Fruit fly (Drosophila melanogaster) whole organism, embryonic: ENCODE data around the gene TwdlE.
A peak's percentile ranks its signal among the peaks of the same experiment; 100 is the strongest.

ENCODE experiments used
- Bgb ChIP-seq: fragments of 200-800 bp; sonication (Bioruptor generic); IDR thresholded peaks from 2 replicates; pipeline ENCODE4 v1.3.6; 2022; ENCODE audit warnings: missing biosample characterization, missing genetic modification characterization; ENCODE audit not compliant: partially characterized antibody
- Blimp-1 ChIP-seq: fragments of 200-800 bp; sonication (Bioruptor generic); optimal IDR thresholded peaks from 3 replicates; lab custom pipeline; 2018; ENCODE audit warnings: missing biosample characterization, missing genetic modification characterization, mild to moderate bottlenecking, moderate library complexity, missing genetic modification reagents
- C15 ChIP-seq: fragments of 200-800 bp; sonication (Bioruptor generic); IDR thresholded peaks from 3 replicates; pipeline ENCODE4 v1.3.6; 2022; ENCODE audit warnings: missing biosample characterization, missing genetic modification characterization
- CG1024 ChIP-seq: fragments of 200-800 bp; sonication (Bioruptor generic); IDR thresholded peaks from 2 replicates; pipeline ENCODE4 v1.3.6; 2022; ENCODE audit warnings: missing biosample characterization, missing genetic modification characterization
- CG10366 ChIP-seq: fragments of 200-800 bp; sonication (Bioruptor generic); IDR thresholded peaks from 2 replicates; pipeline ENCODE4 v1.3.6; 2022; ENCODE audit warnings: missing biosample characterization, missing genetic modification characterization
- CG12236 ChIP-seq: fragments of 200-800 bp; sonication (Bioruptor generic); optimal IDR thresholded peaks from 2 replicates; lab custom pipeline; 2016; ENCODE audit warnings: missing biosample characterization, missing genetic modification characterization
- CG13287 ChIP-seq: fragments of 200-800 bp; sonication (Bioruptor generic); IDR thresholded peaks from 2 replicates; pipeline ENCODE4 v1.3.6; 2022; ENCODE audit warnings: missing biosample characterization, missing genetic modification characterization; ENCODE audit not compliant: partially characterized antibody
- CG13775 ChIP-seq: fragments of 200-800 bp; sonication (Bioruptor generic); optimal IDR thresholded peaks from 3 replicates; lab custom pipeline; 2017; ENCODE audit warnings: missing biosample characterization, mild to moderate bottlenecking, missing genetic modification characterization
- CG1603 ChIP-seq: fragments of 200-800 bp; sonication (Bioruptor generic); optimal IDR thresholded peaks from 2 replicates; lab custom pipeline; 2019; ENCODE audit warnings: missing biosample characterization, mild to moderate bottlenecking, missing genetic modification characterization, moderate library complexity
- CG17802 ChIP-seq: fragments of 200-800 bp; sonication (Bioruptor generic); optimal IDR thresholded peaks from 2 replicates; lab custom pipeline; 2018; ENCODE audit warnings: missing biosample characterization, mild to moderate bottlenecking, missing genetic modification characterization, moderate library complexity
- CG31388 ChIP-seq: fragments of 200-800 bp; sonication (Bioruptor generic); optimal IDR thresholded peaks from 2 replicates; lab custom pipeline; 2016; ENCODE audit warnings: missing biosample characterization, missing genetic modification characterization
- CG31441 ChIP-seq: fragments of 200-800 bp; sonication (Bioruptor generic); IDR thresholded peaks from 2 replicates; pipeline ENCODE4 v1.3.6; 2022; ENCODE audit warnings: missing biosample characterization, missing genetic modification characterization
- CG32767 ChIP-seq: fragments of 200-800 bp; sonication (Bioruptor generic); IDR thresholded peaks from 2 replicates; pipeline ENCODE4 v1.3.6; 2022; ENCODE audit warnings: missing biosample characterization, missing genetic modification characterization
- CG4424 ChIP-seq: fragments of 200-800 bp; sonication (Bioruptor generic); optimal IDR thresholded peaks from 3 replicates; lab custom pipeline; 2016; ENCODE audit warnings: missing biosample characterization, missing genetic modification characterization
- CG6175 ChIP-seq: fragments of 200-800 bp; sonication (Bioruptor generic); IDR thresholded peaks from 3 replicates; pipeline ENCODE4 v1.3.6; 2022; ENCODE audit warnings: missing biosample characterization, missing genetic modification characterization
- CG6654 ChIP-seq: fragments of 200-800 bp; sonication (Bioruptor generic); optimal IDR thresholded peaks from 2 replicates; lab custom pipeline; 2017; ENCODE audit warnings: missing biosample characterization, mild to moderate bottlenecking, missing genetic modification characterization
- CG7839 ChIP-seq: fragments of 200-800 bp; sonication (Bioruptor generic); optimal IDR thresholded peaks from 3 replicates; lab custom pipeline; 2018; ENCODE audit warnings: missing biosample characterization, mild to moderate bottlenecking, missing genetic modification characterization, moderate library complexity
- CG7987 ChIP-seq: fragments of 200-800 bp; sonication (Bioruptor generic); optimal IDR thresholded peaks from 2 replicates; lab custom pipeline; 2018; ENCODE audit warnings: missing biosample characterization, mild to moderate bottlenecking, missing genetic modification characterization, moderate library complexity
- CG8388 ChIP-seq: fragments of 200-800 bp; sonication (Bioruptor generic); optimal IDR thresholded peaks from 2 replicates; lab custom pipeline; 2019; ENCODE audit warnings: missing biosample characterization, mild to moderate bottlenecking, missing genetic modification characterization, moderate library complexity
- CG9797 ChIP-seq: fragments of 200-800 bp; sonication (Bioruptor generic); optimal IDR thresholded peaks from 3 replicates; lab custom pipeline; 2018; ENCODE audit warnings: missing biosample characterization, mild to moderate bottlenecking, missing genetic modification characterization
- E2f2 ChIP-seq: fragments of 200-800 bp; sonication (Bioruptor generic); IDR thresholded peaks from 2 replicates; pipeline ENCODE4 v1.3.6; 2022; ENCODE audit warnings: missing biosample characterization, missing genetic modification characterization
- ERR ChIP-seq: fragments of 200-800 bp; sonication (Bioruptor generic); optimal IDR thresholded peaks from 2 replicates; lab custom pipeline; 2016; ENCODE audit warnings: missing biosample characterization, missing genetic modification characterization
- Elba2 ChIP-seq: fragments of 200-800 bp; sonication (Bioruptor generic); optimal IDR thresholded peaks from 3 replicates; lab custom pipeline; 2016; ENCODE audit warnings: missing biosample characterization, missing genetic modification characterization
- Gsc ChIP-seq: fragments of 200-800 bp; sonication (Bioruptor generic); IDR thresholded peaks from 2 replicates; pipeline ENCODE4 v1.3.6; 2022; ENCODE audit warnings: missing biosample characterization, missing genetic modification characterization
- Gug ChIP-seq: fragments of 200-800 bp; sonication (Bioruptor generic); IDR thresholded peaks from 4 replicates; pipeline ENCODE4 v1.3.6; 2022; ENCODE audit warnings: missing biosample characterization, missing genetic modification characterization
- MBD-R2 ChIP-seq: fragments of 200-800 bp; sonication (Bioruptor generic); IDR thresholded peaks from 2 replicates; pipeline ENCODE4 v1.3.6; 2022; ENCODE audit warnings: missing biosample characterization, missing genetic modification characterization
- Med ChIP-seq: fragments of 200-800 bp; sonication (Bioruptor generic); peaks from one replicate; lab custom pipeline; 2016; ENCODE audit warnings: missing biosample characterization, missing genetic modification characterization, mild to moderate bottlenecking, inconsistent platforms, moderate library complexity
- Mes4 ChIP-seq: fragments of 200-800 bp; sonication (Bioruptor generic); optimal IDR thresholded peaks from 2 replicates; lab custom pipeline; 2016; ENCODE audit warnings: missing biosample characterization, missing genetic modification characterization
- NC2α ChIP-seq: fragments of 200-800 bp; sonication (Bioruptor generic); optimal IDR thresholded peaks from 2 replicates; lab custom pipeline; 2016; ENCODE audit warnings: missing biosample characterization, missing genetic modification characterization
- NK7.1 ChIP-seq: fragments of 200-800 bp; sonication (Bioruptor generic); optimal IDR thresholded peaks from 3 replicates; lab custom pipeline; 2016; ENCODE audit warnings: missing biosample characterization, missing genetic modification characterization
- Ptx1 ChIP-seq: fragments of 200-800 bp; sonication (Bioruptor generic); IDR thresholded peaks from 2 replicates; pipeline ENCODE4 v1.3.6; 2022; ENCODE audit warnings: missing biosample characterization, missing genetic modification characterization
- Rx ChIP-seq: fragments of 200-800 bp; sonication (Bioruptor generic); IDR thresholded peaks from 2 replicates; pipeline ENCODE4 v1.3.6; 2022; ENCODE audit warnings: missing biosample characterization, missing genetic modification characterization
- Sin3A ChIP-seq: fragments of >200 bp; optimal IDR thresholded peaks from 2 replicates; lab custom pipeline; 2018
- Vsx1 ChIP-seq: fragments of 200-800 bp; sonication (Bioruptor generic); optimal IDR thresholded peaks from 2 replicates; lab custom pipeline; 2017; ENCODE audit warnings: missing biosample characterization, mild to moderate bottlenecking, missing genetic modification characterization, missing genetic modification reagents
- ase ChIP-seq: fragments of 200-800 bp; sonication (Bioruptor generic); IDR thresholded peaks from 3 replicates; pipeline ENCODE4 v1.3.6; 2022; ENCODE audit warnings: missing biosample characterization, missing genetic modification characterization
- bowl ChIP-seq: fragments of 200-800 bp; sonication (Bioruptor generic); IDR thresholded peaks from 2 replicates; pipeline ENCODE4 v1.3.6; 2022; ENCODE audit warnings: missing biosample characterization, missing genetic modification characterization
- dati ChIP-seq: fragments of 200-800 bp; sonication (Bioruptor generic); IDR thresholded peaks from 2 replicates; pipeline ENCODE4 v1.3.6; 2022; ENCODE audit warnings: missing biosample characterization, missing genetic modification characterization
- dm ChIP-seq: fragments of 200-800 bp; sonication (Bioruptor generic); optimal IDR thresholded peaks from 3 replicates; lab custom pipeline; 2016; ENCODE audit warnings: missing biosample characterization, missing genetic modification characterization
- eyg ChIP-seq: fragments of 200-800 bp; sonication (Bioruptor generic); optimal IDR thresholded peaks from 3 replicates; lab custom pipeline; 2016; ENCODE audit warnings: missing biosample characterization, missing genetic modification characterization
- fd96Cb ChIP-seq: fragments of 200-800 bp; sonication (Bioruptor generic); optimal IDR thresholded peaks from 2 replicates; lab custom pipeline; 2018; ENCODE audit warnings: missing biosample characterization, mild to moderate bottlenecking, missing genetic modification characterization, moderate library complexity
- h ChIP-seq: fragments of >200 bp; optimal IDR thresholded peaks from 2 replicates; lab custom pipeline; 2017
- hb ChIP-seq: fragments of 200-800 bp; sonication (Bioruptor generic); IDR thresholded peaks from 3 replicates; pipeline ENCODE4 v1.3.6; 2022; ENCODE audit warnings: missing biosample characterization, missing genetic modification characterization; ENCODE audit not compliant: partially characterized antibody
- hbn ChIP-seq: fragments of 200-800 bp; sonication (Bioruptor generic); IDR thresholded peaks from 2 replicates; pipeline ENCODE4 v1.3.6; 2022; ENCODE audit warnings: missing biosample characterization, missing genetic modification characterization; ENCODE audit not compliant: partially characterized antibody
- insv ChIP-seq, 2 experiments: fragments of 200-800 bp; sonication (Bioruptor generic); optimal IDR thresholded peaks; 3 replicates each; lab custom pipeline; 2016 to 2018; ENCODE audit warnings: missing biosample characterization in 2 of 2, missing genetic modification characterization in 2 of 2
- inv ChIP-seq: fragments of 200-800 bp; sonication (Bioruptor generic); IDR thresholded peaks from 2 replicates; pipeline ENCODE4 v1.3.6; 2022; ENCODE audit warnings: missing biosample characterization, missing genetic modification characterization; ENCODE audit not compliant: partially characterized antibody
- kah ChIP-seq: fragments of 200-800 bp; sonication (Bioruptor generic); optimal IDR thresholded peaks from 2 replicates; lab custom pipeline; 2018; ENCODE audit warnings: missing biosample characterization, mild to moderate bottlenecking, missing genetic modification characterization
- onecut ChIP-seq: fragments of 200-800 bp; sonication (Bioruptor generic); IDR thresholded peaks from 2 replicates; pipeline ENCODE4 v1.3.6; 2022; ENCODE audit warnings: missing biosample characterization, missing genetic modification characterization
- p53 ChIP-seq: fragments of 200-800 bp; sonication (Bioruptor generic); optimal IDR thresholded peaks from 2 replicates; lab custom pipeline; 2016; ENCODE audit warnings: missing biosample characterization, missing genetic modification characterization
- prd ChIP-seq, 3 experiments: fragments of >200 bp in 2 of 3; fragments of 200-800 bp in 1 of 3; sonication (Bioruptor generic) in 1 of 3; optimal IDR thresholded peaks in 2 of 3; IDR thresholded peaks in 1 of 3; 2 replicates in 2 of 3; 3 replicates in 1 of 3; pipeline versions ENCODE4 v1.3.6 to Lab custom; 2017 to 2022; ENCODE audit warnings: missing biosample characterization in 1 of 3, missing genetic modification characterization in 1 of 3
- usp ChIP-seq: fragments of >200 bp; optimal IDR thresholded peaks from 2 replicates; lab custom pipeline; 2017; ENCODE audit warnings: missing biosample characterization, missing genetic modification characterization
- wek ChIP-seq: fragments of 200-800 bp; sonication (Bioruptor generic); optimal IDR thresholded peaks from 3 replicates; lab custom pipeline; 2018; ENCODE audit warnings: missing biosample characterization, mild to moderate bottlenecking, missing genetic modification characterization, moderate library complexity
- zfh2 ChIP-seq: fragments of 200-800 bp; sonication (Bioruptor generic); optimal IDR thresholded peaks from 2 replicates; lab custom pipeline; 2016; ENCODE audit warnings: missing biosample characterization, missing genetic modification characterization

The TwdlE gene

DNA sequence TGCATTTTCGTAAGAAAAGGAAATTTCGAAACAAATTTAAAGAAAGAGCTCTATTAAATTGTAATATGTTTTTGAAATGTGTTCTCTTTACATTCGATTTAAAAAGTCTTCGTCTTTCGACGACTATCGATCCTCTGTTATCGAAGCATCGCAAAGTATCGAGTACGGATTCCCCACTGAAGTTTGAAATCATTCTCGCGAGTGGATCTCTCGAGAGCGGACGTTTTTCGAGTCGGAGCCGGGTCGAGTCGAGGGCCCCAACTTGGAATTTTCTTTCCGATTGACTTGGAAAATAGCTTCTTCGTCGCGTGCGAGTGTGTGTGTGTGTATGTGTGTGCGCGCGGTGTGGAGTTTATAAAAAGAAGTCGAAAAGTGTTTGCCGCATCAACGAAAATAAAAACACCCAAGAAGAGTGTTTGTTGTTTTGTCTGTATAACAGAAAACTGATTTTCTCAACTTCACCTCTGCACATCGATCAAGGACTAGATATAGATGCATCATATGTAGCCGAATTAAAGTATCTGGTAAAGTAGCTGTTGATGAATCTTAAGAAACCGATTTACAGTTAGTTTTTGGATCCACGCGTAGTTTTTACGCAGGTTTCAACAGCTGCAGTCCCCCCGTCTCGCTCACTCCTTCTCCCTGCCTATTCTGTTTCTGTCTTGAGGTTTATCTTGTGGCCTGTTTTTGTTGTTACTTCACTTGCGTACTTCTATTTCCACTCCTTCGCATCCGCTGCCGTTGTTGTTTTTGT is 49.2 kb downstream of the TwdlE start, which contains the start of gene LanB1 (continued):
- no peak for TF ChIP-seq usp
- no peak for TF ChIP-seq CG31388 (GFP tag; lab: Kevin White, UChicago)
- peak; percentile 75 for TF ChIP-seq Med
- no peak for TF ChIP-seq eyg
- TF ChIP-seq Blimp-1 = no peak
- no peak for TF ChIP-seq Gsc (GFP tag; lab: Robert Waterston, UW)
- TF ChIP-seq CG13287 (GFP tag; lab: Robert Waterston, UW) = peak; percentile 44
- no peak for TF ChIP-seq CG7839 (tag; lab: Kevin White, UChicago)
- no peak for TF ChIP-seq Sin3A (lab: Kevin White, UChicago)
- no peak for TF ChIP-seq CG17802 (tag; lab: Kevin White, UChicago)
- no peak for TF ChIP-seq fd96Cb (tag; lab: Kevin White, UChicago)
- TF ChIP-seq prd (optimal IDR thresholded peaks at IDR 0.05; lab: Kevin White, UChicago) = no peak
- 0 out of 3 replicates have a peak, but pooled peaks have one; percentile 8 for TF ChIP-seq prd (GFP tag; IDR thresholded peaks at IDR 0.05; lab: Robert Waterston, UW)
- 0 out of 2 replicates have a peak, but pooled peaks have one; percentile 14 for TF ChIP-seq bowl (GFP tag; lab: Robert Waterston, UW)
- TF ChIP-seq NC2α (GFP tag; lab: Kevin White, UChicago) = no peak
- no peak for TF ChIP-seq CG13775
- 0 out of 2 replicates have a peak, but pooled peaks have one; percentile 27 for TF ChIP-seq onecut (GFP tag; lab: Robert Waterston, UW)
- peak; percentile 54 for TF ChIP-seq E2f2
- no peak for TF ChIP-seq CG4424 (GFP tag; lab: Kevin White, UChicago)
- no peak for TF ChIP-seq MBD-R2
- peak in 1 of 2 experiments; percentile 33 for TF ChIP-seq insv (GFP tag; optimal IDR thresholded peaks at IDR 0.05; lab: Kevin White, UChicago)
- no peak for TF ChIP-seq CG6175
- TF ChIP-seq h (lab: Kevin White, UChicago) = no peak
- TF ChIP-seq Ptx1 = no peak
- peak; percentile 58; the same call in 1 of the 2 replicates for TF ChIP-seq Bgb
- no peak for TF ChIP-seq CG9797
- TF ChIP-seq CG1603 (tag; lab: Kevin White, UChicago) = peak; percentile 36
- no peak for TF ChIP-seq Elba2 (GFP tag; lab: Kevin White, UChicago)
- TF ChIP-seq kah (GFP tag; lab: Kevin White, UChicago) = peak; percentile 73
- no peak for TF ChIP-seq Gug
- TF ChIP-seq CG31441 (GFP tag; lab: Robert Waterston, UW) = no peak
- TF ChIP-seq hbn (GFP tag; lab: Robert Waterston, UW) = peak; percentile 42
- TF ChIP-seq CG1024 (GFP tag; lab: Robert Waterston, UW) = no peak
- TF ChIP-seq dati (GFP tag; lab: Robert Waterston, UW) = no peak
- TF ChIP-seq Vsx1 = no peak
- no peak for TF ChIP-seq p53 (GFP tag; lab: Kevin White, UChicago)
- no peak for TF ChIP-seq wek (GFP tag; lab: Kevin White, UChicago)
- no peak for TF ChIP-seq CG8388 (GFP tag; lab: Kevin White, UChicago)
- TF ChIP-seq ase (GFP tag; lab: Robert Waterston, UW) = no peak
- no peak for TF ChIP-seq Mes4 (GFP tag; lab: Kevin White, UChicago)

DNA sequence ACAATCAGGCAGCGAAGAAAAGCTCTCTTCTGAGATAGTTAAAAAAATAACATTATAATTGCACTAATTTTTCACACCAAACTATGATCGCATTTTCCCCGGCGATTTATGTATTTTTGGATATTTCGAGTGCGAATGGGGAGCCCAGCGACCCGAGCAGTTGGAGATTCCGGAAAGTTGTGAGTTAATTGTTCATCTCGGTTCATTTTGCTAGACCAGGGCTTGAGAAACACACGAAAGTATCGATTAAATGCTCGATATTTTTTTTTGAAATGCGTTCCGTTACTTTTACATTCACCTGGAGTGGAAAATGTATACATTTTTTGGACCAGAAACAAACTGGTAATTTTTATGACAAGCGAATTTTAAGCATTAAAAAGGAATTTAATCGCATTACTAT is 50.1 kb downstream of the TwdlE start, which contains the start of gene Cdc14:
TSS of gene Cdc14 (minus strand) at position 185 of the 400 bp plus-strand sequence.
- TF ChIP-seq CG12236 (GFP tag; lab: Kevin White, UChicago) = peak; percentile 57
- TF ChIP-seq CG32767 (GFP tag; lab: Robert Waterston, UW) = no peak
- no peak for TF ChIP-seq NK7.1 (GFP tag; lab: Kevin White, UChicago)
- TF ChIP-seq zfh2 = no peak
- TF ChIP-seq CG6654 (GFP tag; lab: Kevin White, UChicago) = no peak
- TF ChIP-seq hb (GFP tag; lab: Robert Waterston, UW) = peak; percentile 53; the same call in 1 of the 3 replicates
- TF ChIP-seq CG9797 = no peak
- no peak for TF ChIP-seq dm (GFP tag; lab: Kevin White, UChicago)
- peak; percentile 46 for TF ChIP-seq CG7987
- peak; percentile 30 for TF ChIP-seq ERR
- TF ChIP-seq CG10366 (GFP tag; lab: Robert Waterston, UW) = no peak
- no peak for TF ChIP-seq Rx
- no peak for TF ChIP-seq C15
- no peak for TF ChIP-seq kah (GFP tag; lab: Kevin White, UChicago)
- TF ChIP-seq inv (GFP tag; lab: Robert Waterston, UW) = peak; percentile 17; the same call in 1 of the 2 replicates
